Worm (Caenorhabditis elegans): ENCODE data around the gene ppm-1.G.

The ppm-1.G gene

ce11 chrIII:833711-834442 is 50.4 kb downstream of the ppm-1.G start (continued):
- peak; percentile 32 for TF ChIP-seq ceh-8 (GFP tag; optimal IDR thresholded peaks at IDR 0.05)
- no peak for TF ChIP-seq mef-2 (tag; optimal IDR thresholded peaks at IDR 0.05)
- TF ChIP-seq dsc-1 (tag; optimal IDR thresholded peaks at IDR 0.05): peak; percentile 65
- TF ChIP-seq nhr-12 (tag; optimal IDR thresholded peaks at IDR 0.05): no peak
- TF ChIP-seq aha-1 (tag; optimal IDR thresholded peaks at IDR 0.05): no peak
- TF ChIP-seq ceh-90 (tag; optimal IDR thresholded peaks at IDR 0.05): peak; percentile 43
- TF ChIP-seq tlp-1 (tag; optimal IDR thresholded peaks at IDR 0.05): no peak
- peak; percentile 94 for TF ChIP-seq fkh-8 (tag; optimal IDR thresholded peaks at IDR 0.05)
- peak; percentile 78 for TF ChIP-seq irx-1 (tag; optimal IDR thresholded peaks at IDR 0.05)
- TF ChIP-seq Y116A8C.19 (tag; optimal IDR thresholded peaks at IDR 0.05; ENCODE audit: borderline replicate concordance): no peak
- no peak for TF ChIP-seq hlh-4 (tag; optimal IDR thresholded peaks at IDR 0.05)
- peak; percentile 97 for TF ChIP-seq nhr-71 (tag; optimal IDR thresholded peaks at IDR 0.05)
- peak; percentile 90 for TF ChIP-seq nhr-237 (tag; optimal IDR thresholded peaks at IDR 0.05)
- peak; percentile 56 for TF ChIP-seq hpl-2 (GFP tag; optimal IDR thresholded peaks at IDR 0.05)
- peak; percentile 83 for TF ChIP-seq nhr-19 (GFP tag; conservative IDR thresholded peaks at IDR 0.05)
- peak; percentile 84 for TF ChIP-seq nhr-11 (tag; optimal IDR thresholded peaks at IDR 0.05)
- TF ChIP-seq rnt-1 (tag; optimal IDR thresholded peaks at IDR 0.05): peak; percentile 86
- no peak for TF ChIP-seq efl-3 (GFP tag; optimal IDR thresholded peaks at IDR 0.05)
- peak; percentile 80 for TF ChIP-seq unc-86 (tag; optimal IDR thresholded peaks at IDR 0.05)
- TF ChIP-seq isw-1 (GFP tag; IDR thresholded peaks at IDR 0.05): peak; percentile 83
- TF ChIP-seq lir-3 (tag; optimal IDR thresholded peaks at IDR 0.05; ENCODE audit: poor library complexity): peak; percentile 12
- TF ChIP-seq aly-2 (tag; optimal IDR thresholded peaks at IDR 0.05): peak; percentile 55
- TF ChIP-seq grh-1 (GFP tag; IDR thresholded peaks at IDR 0.05): no peak
- peak; percentile 79 to 89 for TF ChIP-seq lin-35 (GFP tag; optimal IDR thresholded peaks at IDR 0.05)
- peak; percentile 95 for TF ChIP-seq snu-23 (GFP tag; optimal IDR thresholded peaks at IDR 0.05)
- peak; percentile 85 for TF ChIP-seq fos-1 (tag; optimal IDR thresholded peaks at IDR 0.05)
- peak in 1 of 2 experiments; percentile 97 for TF ChIP-seq mdl-1 (tag; optimal IDR thresholded peaks at IDR 0.05)
- TF ChIP-seq zag-1 (tag; optimal IDR thresholded peaks at IDR 0.05): no peak
- TF ChIP-seq ceh-88 (GFP tag; IDR thresholded peaks at IDR 0.05): peak; percentile 45; the same call in 1 of the 2 replicates
- peak; percentile 93 for TF ChIP-seq swsn-7 (tag; optimal IDR thresholded peaks at IDR 0.05)
- TF ChIP-seq F16B12.6 (tag; optimal IDR thresholded peaks at IDR 0.05): peak; percentile 32
- TF ChIP-seq lsy-2 (tag; optimal IDR thresholded peaks at IDR 0.05): peak; percentile 81 to 95
- no peak for TF ChIP-seq unc-62 (GFP tag; optimal IDR thresholded peaks at IDR 0.05)
- no peak for TF ChIP-seq nhr-76 (tag; optimal IDR thresholded peaks at IDR 0.05)
- TF ChIP-seq ztf-4 (tag; optimal IDR thresholded peaks at IDR 0.05): peak; percentile 37
- peak; percentile 91 for TF ChIP-seq nhr-47 (tag; optimal IDR thresholded peaks at IDR 0.05)
- peak; percentile 91 for TF ChIP-seq nhr-20 (tag; optimal IDR thresholded peaks at IDR 0.05)
- peak; percentile 92 for TF ChIP-seq zip-4 (GFP tag; optimal IDR thresholded peaks at IDR 0.05)
- TF ChIP-seq egl-27 (tag; optimal IDR thresholded peaks at IDR 0.05): peak; percentile 74 to 78
- TF ChIP-seq fkh-10 (GFP tag; optimal IDR thresholded peaks at IDR 0.05): peak; percentile 81
- peak; percentile 54 for TF ChIP-seq egl-13 (tag; optimal IDR thresholded peaks at IDR 0.05)

DNA sequence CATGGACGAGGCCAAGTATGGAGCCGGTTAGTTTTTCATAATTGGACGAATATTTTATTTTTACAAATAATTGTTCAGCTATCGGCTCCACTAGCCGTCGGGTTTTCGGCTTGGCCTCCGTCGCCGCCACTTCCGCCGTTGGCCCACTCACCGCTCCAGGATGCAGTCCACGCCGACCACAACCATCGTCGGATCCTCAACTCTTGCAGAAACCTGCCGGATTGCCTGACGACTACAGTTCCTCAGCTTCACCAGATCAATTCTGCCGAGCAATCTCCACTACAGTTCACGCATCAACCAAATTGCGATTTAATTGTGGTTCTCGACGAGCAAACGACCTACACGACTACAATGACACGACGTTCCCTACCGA is 50.9 kb downstream of the ppm-1.G start:
- TF ChIP-seq egl-27 (tag; optimal IDR thresholded peaks at IDR 0.05) (no peak), zip-4 (GFP tag; optimal IDR thresholded peaks at IDR 0.05) (peak; percentile 7), mdl-1 (tag; optimal IDR thresholded peaks at IDR 0.05) (peak in 1 of 2 experiments; percentile 7), grh-1 (GFP tag; IDR thresholded peaks at IDR 0.05) (no peak), C34B4.2 (tag; optimal IDR thresholded peaks at IDR 0.05) (peak; percentile 24), nhr-85 (tag) (peak; percentile 64), aly-2 (tag; optimal IDR thresholded peaks at IDR 0.05) (no peak), pqm-1 (tag; optimal IDR thresholded peaks at IDR 0.05) (no peak), nhr-237 (tag; optimal IDR thresholded peaks at IDR 0.05) (no peak), hlh-4 (tag; optimal IDR thresholded peaks at IDR 0.05) (no peak), unc-98 (GFP tag; IDR thresholded peaks at IDR 0.05) (no peak), tlp-1 (tag; optimal IDR thresholded peaks at IDR 0.05) (no peak), nhr-28 (tag; optimal IDR thresholded peaks at IDR 0.05) (no peak)

All from whole organism, L1 larva.